Worm (Caenorhabditis elegans): Measurements from ENCODE around the gene srw-100.

Gene srw-100

DNA sequence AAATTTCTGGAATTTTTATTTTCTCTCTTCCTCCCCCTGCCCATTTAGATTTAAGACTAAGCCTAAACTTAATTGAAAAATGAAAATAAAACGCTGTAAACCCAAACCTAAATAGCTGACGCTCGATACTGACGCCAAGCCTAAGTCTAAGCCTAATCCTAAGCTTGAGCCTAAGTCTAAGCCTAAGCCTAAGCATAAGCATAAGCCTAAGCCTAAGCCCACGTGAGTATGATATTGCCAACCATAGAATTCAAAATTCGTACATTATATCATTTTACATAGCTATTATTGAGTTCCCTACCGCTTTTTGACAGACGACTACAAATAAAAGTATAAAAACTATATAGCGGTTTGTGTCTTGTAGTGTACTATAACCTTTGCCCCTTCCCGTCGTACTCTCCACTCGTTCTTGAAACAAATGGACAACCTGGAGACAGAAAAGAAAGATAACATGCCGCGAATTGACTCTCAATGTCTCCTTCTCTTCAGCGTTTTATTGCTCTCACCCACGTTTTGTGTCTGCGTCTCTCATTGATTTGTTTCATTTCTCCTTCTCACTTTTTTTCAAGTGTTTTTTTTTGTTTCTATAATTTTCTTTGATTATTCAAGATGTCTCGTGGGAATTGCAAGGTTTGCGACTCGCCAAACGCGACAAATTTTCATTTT, 32.3 kb downstream of the srw-100 start, which contains the start of gene nhr-256 (continued):
- TF ChIP-seq ceh-40 (GFP tag; IDR thresholded peaks at IDR 0.05) = no peak
- TF ChIP-seq F23B12.7 (tag; optimal IDR thresholded peaks at IDR 0.05; ENCODE audit: insufficient read depth) = peak; percentile 4
- TF ChIP-seq F22D6.2 (tag; optimal IDR thresholded peaks at IDR 0.05) = no peak
- TF ChIP-seq bed-2 (GFP tag; IDR thresholded peaks at IDR 0.05) = no peak
- no peak for TF ChIP-seq lin-26 (GFP tag; IDR thresholded peaks at IDR 0.05)
- TF ChIP-seq sea-2 (GFP tag; IDR thresholded peaks at IDR 0.05) = no peak
- no peak for TF ChIP-seq T07F8.4 (tag; optimal IDR thresholded peaks at IDR 0.05)
- no peak for TF ChIP-seq egl-18 (GFP tag; IDR thresholded peaks at IDR 0.05)
- TF ChIP-seq madf-6 (GFP tag; IDR thresholded peaks at IDR 0.05) = no peak
- no peak for TF ChIP-seq B0336.3 (GFP tag; IDR thresholded peaks at IDR 0.05)
- no peak for TF ChIP-seq athp-1 (tag; optimal IDR thresholded peaks at IDR 0.05)
- TF ChIP-seq ceh-91 (GFP tag; IDR thresholded peaks at IDR 0.05) = no peak
- no peak for TF ChIP-seq pbrm-1 (GFP tag; IDR thresholded peaks at IDR 0.05)
- TF ChIP-seq ztf-6 (GFP tag; IDR thresholded peaks at IDR 0.05) = no peak
- TF ChIP-seq hsf-1 (GFP tag; IDR thresholded peaks at IDR 0.05) = no peak
- no peak for TF ChIP-seq tbx-9 (tag; optimal IDR thresholded peaks at IDR 0.05; ENCODE audit: borderline replicate concordance)
- TF ChIP-seq attf-5 (GFP tag; optimal IDR thresholded peaks at IDR 0.05) = peak; percentile 65
- no peak for TF ChIP-seq let-526 (GFP tag; IDR thresholded peaks at IDR 0.05)
- no peak for TF ChIP-seq zim-3 (tag; optimal IDR thresholded peaks at IDR 0.05)
- TF ChIP-seq F52B5.7 (tag; optimal IDR thresholded peaks at IDR 0.05) = no peak
- no peak for TF ChIP-seq K12H6.12 (tag; optimal IDR thresholded peaks at IDR 0.05)
- no peak for TF ChIP-seq snpc-4 (GFP tag; optimal IDR thresholded peaks at IDR 0.05)
- TF ChIP-seq snpc-4 (tag; optimal IDR thresholded peaks at IDR 0.05) = peak in 1 of 4 experiments; percentile 19
- TF ChIP-seq madf-10 (tag; optimal IDR thresholded peaks at IDR 0.05) = no peak
- no peak for TF ChIP-seq efl-1 (GFP tag; optimal IDR thresholded peaks at IDR 0.05)
- TF ChIP-seq cebp-1 (GFP tag; IDR thresholded peaks at IDR 0.05) = no peak
- no peak for TF ChIP-seq cebp-1 (tag; optimal IDR thresholded peaks at IDR 0.05)
- no peak for TF ChIP-seq F10E7.11 (tag; optimal IDR thresholded peaks at IDR 0.05)
- no peak for TF ChIP-seq Y67H2A.10 (GFP tag; conservative IDR thresholded peaks at IDR 0.05)
- TF ChIP-seq lin-35 (GFP tag; optimal IDR thresholded peaks at IDR 0.05) = no peak
- TF ChIP-seq F55B11.4 (tag; optimal IDR thresholded peaks at IDR 0.05; ENCODE audit: borderline replicate concordance, insufficient read depth) = no peak
- no peak for TF ChIP-seq rcor-1 (GFP tag; IDR thresholded peaks at IDR 0.05)
- no peak for TF ChIP-seq aptf-2 (GFP tag; conservative IDR thresholded peaks at IDR 0.05)
- no peak for TF ChIP-seq hrde-1 (tag; optimal IDR thresholded peaks at IDR 0.05; ENCODE audit: borderline replicate concordance)
- TF ChIP-seq tbp1 (GFP tag; optimal IDR thresholded peaks at IDR 0.05) = no peak
- TF ChIP-seq hlh-12 (tag; optimal IDR thresholded peaks at IDR 0.05) = no peak
- TF ChIP-seq madf-3 (GFP tag; IDR thresholded peaks at IDR 0.05) = no peak
- TF ChIP-seq snpc-1.1 (tag; optimal IDR thresholded peaks at IDR 0.05; ENCODE audit: insufficient read depth) = no peak
- TF ChIP-seq F57C9.4 (tag; optimal IDR thresholded peaks at IDR 0.05) = no peak
- TF ChIP-seq dox-1 (GFP tag; IDR thresholded peaks at IDR 0.05) = no peak
- TF ChIP-seq C17E4.6 (GFP tag; IDR thresholded peaks at IDR 0.05) = no peak
- no peak for TF ChIP-seq lir-1 (GFP tag; conservative IDR thresholded peaks at IDR 0.05)
- TF ChIP-seq F37B4.10 (GFP tag; IDR thresholded peaks at IDR 0.05) = no peak
- no peak for TF ChIP-seq cebp-2 (GFP tag; IDR thresholded peaks at IDR 0.05)
- peak; percentile 21 for TF ChIP-seq atf-7 (tag; optimal IDR thresholded peaks at IDR 0.05)
- TF ChIP-seq zfh-2 (GFP tag; conservative IDR thresholded peaks at IDR 0.05) = no peak
- no peak for TF ChIP-seq Y79H2A.3 (GFP tag; conservative IDR thresholded peaks at IDR 0.05)
- peak; percentile 76 for TF ChIP-seq nhr-80 (tag; optimal IDR thresholded peaks at IDR 0.05)
- TF ChIP-seq Y95B8A.8 (GFP tag; IDR thresholded peaks at IDR 0.05) = no peak

Measured in whole organism, young adult.